Worm (Caenorhabditis elegans) whole organism, young adult: ENCODE data around the gene rack-1.

Experiments used
- B0035.1 ChIP-seq: sonication (generic microtip); optimal IDR thresholded peaks from 2 replicates; lab custom pipeline; 2016; ENCODE audit warnings: missing genetic modification characterization, mild to moderate bottlenecking, missing compliant biosample characterization, missing genotype, missing genetic modification reagents
- B0336.3 ChIP-seq: fragments of 200-800 bp; sonication (Bioruptor generic); IDR thresholded peaks from 2 replicates; pipeline ENCODE4 v1.3.6; 2022; ENCODE audit warnings: missing genetic modification characterization, missing compliant biosample characterization
- C06A6.2 ChIP-seq: fragments of 200-800 bp; sonication (Bioruptor generic); conservative IDR thresholded peaks from 2 replicates; pipeline ENCODE4 v1.3.6; 2022; ENCODE audit warnings: missing genetic modification characterization, missing compliant biosample characterization
- D2030.7 ChIP-seq: fragments of 200-800 bp; sonication (Bioruptor generic); IDR thresholded peaks from 2 replicates; pipeline ENCODE4 v1.3.6; 2022; ENCODE audit warnings: missing genetic modification reagents, missing genetic modification characterization, missing compliant biosample characterization
- F33H1.4 ChIP-seq: fragments of 200-800 bp; sonication (Bioruptor generic); IDR thresholded peaks from 2 replicates; pipeline ENCODE4 v1.3.6; 2022; ENCODE audit warnings: missing genetic modification reagents, missing genetic modification characterization, missing compliant biosample characterization
- F57A8.1 ChIP-seq: fragments of 200-800 bp; sonication (Bioruptor generic); optimal IDR thresholded peaks from 2 replicates; lab custom pipeline; 2018; ENCODE audit warnings: mild to moderate bottlenecking, missing genetic modification characterization, moderate library complexity, missing compliant biosample characterization
- ZK185.1 ChIP-seq: sonication (generic microtip); optimal IDR thresholded peaks from 2 replicates; lab custom pipeline; 2016; ENCODE audit warnings: mild to moderate bottlenecking, missing genetic modification characterization, missing compliant biosample characterization; ENCODE audit not compliant: poor library complexity, severe bottlenecking
- aptf-2 ChIP-seq: fragments of 200-800 bp; sonication (Bioruptor generic); conservative IDR thresholded peaks from 2 replicates; pipeline ENCODE4 v1.3.6; 2022; ENCODE audit warnings: missing genetic modification reagents, missing genetic modification characterization, missing compliant biosample characterization
- atf-7 ChIP-seq: sonication (generic microtip); optimal IDR thresholded peaks from 2 replicates; lab custom pipeline; 2017; ENCODE audit warnings: mild to moderate bottlenecking, missing genetic modification characterization, missing compliant biosample characterization
- athp-1 ChIP-seq: sonication (generic microtip); optimal IDR thresholded peaks from 2 replicates; lab custom pipeline; 2017; ENCODE audit warnings: mild to moderate bottlenecking, missing genetic modification characterization, missing compliant biosample characterization
- bed-2 ChIP-seq: fragments of 200-800 bp; sonication (Bioruptor generic); IDR thresholded peaks from 2 replicates; pipeline ENCODE4 v1.3.6; 2022; ENCODE audit warnings: missing genetic modification reagents, missing genetic modification characterization, missing compliant biosample characterization
- ceh-100 ChIP-seq: fragments of 200-800 bp; sonication (Bioruptor generic); IDR thresholded peaks from 2 replicates; pipeline ENCODE4 v1.3.6; 2022; ENCODE audit warnings: missing genetic modification reagents, missing genetic modification characterization, missing compliant biosample characterization
- ceh-27 ChIP-seq: fragments of 200-800 bp; sonication (Bioruptor generic); optimal IDR thresholded peaks from 2 replicates; lab custom pipeline; 2018; ENCODE audit warnings: mild to moderate bottlenecking, missing genetic modification characterization, moderate library complexity, missing compliant biosample characterization
- ceh-40 ChIP-seq: fragments of 200-800 bp; sonication (Bioruptor generic); IDR thresholded peaks from 2 replicates; pipeline ENCODE4 v1.3.6; 2022; ENCODE audit warnings: missing genetic modification characterization, missing compliant biosample characterization
- ceh-79 ChIP-seq: sonication (generic microtip); optimal IDR thresholded peaks from 2 replicates; lab custom pipeline; 2017; ENCODE audit warnings: mild to moderate bottlenecking, missing genetic modification characterization, missing compliant biosample characterization
- egl-44 ChIP-seq: fragments of 200-800 bp; sonication (Bioruptor generic); IDR thresholded peaks from 2 replicates; pipeline ENCODE4 v1.3.6; 2022; ENCODE audit warnings: missing genetic modification reagents, missing genetic modification characterization, missing compliant biosample characterization
- gei-17 ChIP-seq: fragments of 200-800 bp; sonication (Bioruptor generic); optimal IDR thresholded peaks from 2 replicates; lab custom pipeline; 2018; ENCODE audit warnings: mild to moderate bottlenecking, missing genetic modification characterization, missing compliant biosample characterization
- him-1 ChIP-seq: sonication (generic microtip); optimal IDR thresholded peaks from 2 replicates; lab custom pipeline; 2016; ENCODE audit warnings: missing genotype, missing genetic modification reagents, missing genetic modification characterization, missing compliant biosample characterization
- hlh-12 ChIP-seq: sonication (generic microtip); optimal IDR thresholded peaks from 2 replicates; lab custom pipeline; 2016; ENCODE audit warnings: missing genetic modification characterization, missing compliant biosample characterization
- hmg-20 ChIP-seq: fragments of 200-800 bp; sonication (Bioruptor generic); IDR thresholded peaks from 2 replicates; pipeline ENCODE4 v1.3.6; 2022; ENCODE audit warnings: missing genetic modification reagents, missing genetic modification characterization, missing compliant biosample characterization
- hrde-1 ChIP-seq: sonication (generic microtip); optimal IDR thresholded peaks from 2 replicates; lab custom pipeline; 2016; ENCODE audit warnings: missing genetic modification characterization, mild to moderate bottlenecking, missing compliant biosample characterization, moderate library complexity, missing genotype, missing genetic modification reagents, borderline replicate concordance
- hsf-1 ChIP-seq: fragments of 200-800 bp; sonication (Bioruptor generic); IDR thresholded peaks from 2 replicates; pipeline ENCODE4 v1.3.6; 2022; ENCODE audit warnings: missing genetic modification reagents, missing genetic modification characterization, missing compliant biosample characterization
- let-607 ChIP-seq, 2 experiments: fragments of 200-800 bp in 1 of 2; sonication (Bioruptor generic) in 1 of 2; sonication (generic microtip) in 1 of 2; optimal IDR thresholded peaks; 2 replicates each; lab custom pipeline; 2016 to 2018; ENCODE audit warnings: mild to moderate bottlenecking in 2 of 2, missing compliant biosample characterization in 2 of 2, missing genetic modification characterization in 2 of 2, moderate library complexity in 2 of 2, missing genotype in 1 of 2
- lir-1 ChIP-seq: fragments of 200-800 bp; sonication (Bioruptor generic); conservative IDR thresholded peaks from 2 replicates; pipeline ENCODE4 v1.3.6; 2022; ENCODE audit warnings: missing genetic modification reagents, missing genetic modification characterization, missing compliant biosample characterization
- madf-3 ChIP-seq: fragments of 200-800 bp; sonication (Bioruptor generic); IDR thresholded peaks from 2 replicates; pipeline ENCODE4 v1.3.6; 2022; ENCODE audit warnings: missing genetic modification reagents, missing genetic modification characterization, missing compliant biosample characterization
- nfya-1 ChIP-seq: sonication (generic microtip); optimal IDR thresholded peaks from 2 replicates; lab custom pipeline; 2017; ENCODE audit warnings: antibody characterized with exemption, missing compliant biosample characterization, missing genetic modification characterization, borderline replicate concordance; ENCODE audit not compliant: insufficient read depth
- nhr-80 ChIP-seq: sonication (generic microtip); optimal IDR thresholded peaks from 2 replicates; lab custom pipeline; 2016; ENCODE audit warnings: missing genetic modification characterization, missing compliant biosample characterization
- nhr-90 ChIP-seq: sonication (generic microtip); optimal IDR thresholded peaks from 2 replicates; lab custom pipeline; 2016; ENCODE audit warnings: missing genotype, mild to moderate bottlenecking, missing genetic modification characterization, missing compliant biosample characterization
- rcor-1 ChIP-seq: fragments of 200-800 bp; sonication (Bioruptor generic); IDR thresholded peaks from 2 replicates; pipeline ENCODE4 v1.3.6; 2022; ENCODE audit warnings: missing genetic modification reagents, missing genetic modification characterization, missing compliant biosample characterization
- snpc-3.4 ChIP-seq: sonication (generic microtip); optimal IDR thresholded peaks from 2 replicates; lab custom pipeline; 2017; ENCODE audit warnings: missing genetic modification characterization, mild to moderate bottlenecking, missing compliant biosample characterization, antibody characterized with exemption, moderate library complexity, missing genotype, missing genetic modification reagents
- somi-1 ChIP-seq: fragments of 200-800 bp; sonication (Bioruptor generic); optimal IDR thresholded peaks from 2 replicates; lab custom pipeline; 2018; ENCODE audit warnings: mild to moderate bottlenecking, missing genetic modification characterization, missing compliant biosample characterization
- tbx-9 ChIP-seq: sonication (generic microtip); optimal IDR thresholded peaks from 2 replicates; lab custom pipeline; 2016; ENCODE audit warnings: borderline replicate concordance, missing genetic modification characterization, inconsistent platforms, missing compliant biosample characterization
- unc-130 ChIP-seq: sonication (generic microtip); optimal IDR thresholded peaks from 2 replicates; lab custom pipeline; 2016; ENCODE audit warnings: missing genetic modification reagents, missing genetic modification characterization, missing compliant biosample characterization
- xnd-1 ChIP-seq: sonication (generic microtip); optimal IDR thresholded peaks from 2 replicates; lab custom pipeline; 2016; ENCODE audit warnings: missing genotype, missing genetic modification reagents, missing genetic modification characterization, missing compliant biosample characterization
- ztf-25 ChIP-seq: fragments of 200-800 bp; sonication (Bioruptor generic); IDR thresholded peaks from 2 replicates; pipeline ENCODE4 v1.3.6; 2022; ENCODE audit warnings: missing genetic modification reagents, missing genetic modification characterization, missing compliant biosample characterization
- ztf-6 ChIP-seq: fragments of 200-800 bp; sonication (Bioruptor generic); IDR thresholded peaks from 2 replicates; pipeline ENCODE4 v1.3.6; 2022; ENCODE audit warnings: missing genetic modification reagents, missing genetic modification characterization, missing compliant biosample characterization

Gene rack-1

ce11 chrIV:10135817-10136216 lies 40.7 kb upstream of the rack-1 start, which contains the start of gene K08F4.5 (continued):
- TF ChIP-seq gei-17 (GFP tag; lab: Kevin White, UChicago) = no peak

DNA sequence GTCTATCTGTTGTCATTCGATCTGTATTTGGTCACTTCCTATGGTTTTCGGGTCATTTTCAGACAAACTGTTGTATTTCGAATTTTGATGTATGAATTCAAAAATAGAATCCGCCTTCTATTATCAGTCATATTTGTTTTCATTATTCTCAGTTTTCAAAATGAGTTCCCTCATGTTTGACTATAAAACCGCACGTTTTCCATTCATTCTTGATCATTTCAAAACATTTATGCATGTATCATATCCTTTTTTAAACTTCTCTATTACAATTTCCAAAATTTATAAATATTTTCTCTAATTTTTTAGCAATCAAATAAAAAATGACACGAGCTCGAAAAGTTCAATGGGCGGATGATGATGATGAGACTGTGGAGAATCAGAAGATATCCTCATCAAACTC lies 38.7 kb upstream of the rack-1 start, which contains the start of gene K08F4.12:
K08F4.12 (plus strand) TSS at position 301 of the 400 bp plus-strand sequence.
- TF ChIP-seq aptf-2 (GFP tag; lab: Robert Waterston, UW) (no peak), athp-1 (tag; lab: Kevin White, UChicago) (no peak), let-607 (tag; optimal IDR thresholded peaks at IDR 0.05; lab: Kevin White, UChicago) (no peak), hsf-1 (GFP tag; lab: Robert Waterston, UW) (no peak), F57A8.1 (GFP tag; lab: Kevin White, UChicago) (no peak), ceh-79 (tag; lab: Kevin White, UChicago) (no peak), B0035.1 (no peak), him-1 (tag; lab: Kevin White, UChicago) (no peak), hlh-12 (tag; lab: Kevin White, UChicago) (no peak), nhr-90 (tag; lab: Kevin White, UChicago) (no peak), nhr-80 (tag; lab: Kevin White, UChicago) (no peak), ZK185.1 (tag; lab: Kevin White, UChicago) (no peak), snpc-3.4 (tag; lab: Kevin White, UChicago) (no peak)

DNA sequence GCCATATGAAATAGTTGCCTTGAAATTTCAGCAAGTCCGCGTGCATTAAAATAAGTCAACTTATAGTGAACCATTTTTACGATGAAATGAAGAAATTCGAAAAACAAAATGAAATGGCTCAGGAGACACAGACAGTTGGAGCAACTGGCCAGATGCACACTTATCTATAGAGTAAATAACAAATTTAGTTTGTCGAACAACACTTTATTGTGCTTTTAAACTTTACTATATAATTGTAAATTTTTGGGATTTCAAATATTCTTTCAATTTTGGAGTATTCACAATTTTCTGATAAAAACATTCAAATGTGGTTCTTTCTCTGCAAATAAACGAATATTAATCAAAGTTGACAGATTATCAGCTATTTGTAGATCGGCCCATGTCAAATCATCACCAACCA lies 36.3 kb upstream of the rack-1 start, which contains the start of gene gst-3:
gst-3 (minus strand) TSS at position 101 of the 400 bp plus-strand sequence.
- TF ChIP-seq atf-7 (no peak), madf-3 (GFP tag; lab: Robert Waterston, UW) (no peak), xnd-1 (tag; lab: Kevin White, UChicago) (no peak), D2030.7 (no peak), lir-1 (no peak), nfya-1 (tag; lab: Kevin White, UChicago) (no peak), hrde-1 (tag; lab: Kevin White, UChicago) (no peak), ztf-6 (GFP tag; lab: Robert Waterston, UW) (no peak), aptf-2 (GFP tag; lab: Robert Waterston, UW) (no peak), hmg-20 (no peak), rcor-1 (no peak), egl-44 (GFP tag; lab: Robert Waterston, UW) (no peak), ZK185.1 (tag; lab: Kevin White, UChicago) (no peak)

DNA sequence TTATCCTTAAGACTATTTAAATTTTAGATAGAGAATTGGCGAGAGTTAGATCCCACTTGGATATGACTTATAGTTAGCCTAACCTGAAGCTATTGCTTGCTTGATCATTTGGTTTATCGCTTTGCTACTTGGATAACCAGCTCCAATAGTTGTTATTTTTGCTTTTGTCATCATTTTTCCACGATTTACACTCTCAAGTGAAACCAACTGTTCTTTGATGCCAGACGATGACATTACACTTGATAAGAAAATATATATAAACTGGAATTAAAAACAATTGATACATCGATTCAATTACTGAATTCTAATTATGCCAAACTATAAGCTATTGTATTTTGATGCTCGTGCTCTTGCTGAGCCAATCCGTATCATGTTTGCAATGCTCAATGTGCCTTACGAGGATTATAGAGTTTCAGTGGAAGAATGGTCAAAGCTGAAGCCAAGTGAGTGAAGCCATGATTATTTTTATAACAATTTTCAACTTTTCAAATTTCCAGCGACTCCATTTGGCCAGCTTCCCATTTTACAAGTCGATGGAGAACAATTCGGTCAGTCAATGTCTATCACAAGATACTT lies 34.5 kb upstream of the rack-1 start, which contains the start of the genes gst-2, gst-4 and dhs-12:
gst-2 (minus strand) TSS at position 132 of the 576 bp plus-strand sequence.
gst-4 (plus strand) TSS at position 296 of the 576 bp plus-strand sequence.
dhs-12 (plus strand) TSS at position 526 of the 576 bp plus-strand sequence.
- TF ChIP-seq ceh-27 (GFP tag; lab: Kevin White, UChicago) = no peak
- TF ChIP-seq tbx-9 = no peak
- TF ChIP-seq ceh-100 (GFP tag; lab: Robert Waterston, UW) = no peak
- TF ChIP-seq B0336.3 (GFP tag; lab: Robert Waterston, UW) = no peak
- TF ChIP-seq ztf-25 = no peak
- no peak for TF ChIP-seq F33H1.4 (GFP tag; lab: Robert Waterston, UW)
- TF ChIP-seq ceh-40 (GFP tag; lab: Robert Waterston, UW) = no peak
- no peak for TF ChIP-seq hsf-1 (GFP tag; lab: Robert Waterston, UW)
- TF ChIP-seq somi-1 = no peak
- no peak for TF ChIP-seq C06A6.2
- TF ChIP-seq bed-2 (GFP tag; lab: Robert Waterston, UW) = no peak
- no peak for TF ChIP-seq snpc-3.4 (tag; lab: Kevin White, UChicago)
- TF ChIP-seq unc-130 (GFP tag; lab: Kevin White, UChicago) = no peak
- TF ChIP-seq, all 124 proteins: peak for 0
